Fruit fly (Drosophila melanogaster): ENCODE data around the gene Or85f.

- TF ChIP-seq ttk (optimal IDR thresholded peaks at IDR 0.05) (no peak), Myc (optimal IDR thresholded peaks at IDR 0.05) (no peak), psq (optimal IDR thresholded peaks at IDR 0.05) (no peak), insv (optimal IDR thresholded peaks at IDR 0.05) (no peak)
Observed at dm6 chr3R:9363066-9363719, 34.8 kb upstream of the Or85f start, which contains the start of gene CG18473.
